Fruit fly (Drosophila melanogaster) whole organism, wandering third instar larva: ENCODE results near the gene CG31221.

Source experiments
- Abd-B ChIP-seq: fragments of >200 bp; optimal IDR thresholded peaks from 2 replicates; lab custom pipeline; 2017; ENCODE audit warnings: missing biosample characterization, missing genetic modification characterization
- CG32264 ChIP-seq: fragments of 200-800 bp; sonication (Bioruptor generic); optimal IDR thresholded peaks from 2 replicates; lab custom pipeline; 2016; ENCODE audit warnings: missing biosample characterization, missing genetic modification characterization
- CG9705 ChIP-seq: fragments of 200-800 bp; sonication (Bioruptor generic); optimal IDR thresholded peaks from 2 replicates; lab custom pipeline; 2018; ENCODE audit warnings: missing biosample characterization, mild to moderate bottlenecking, missing genetic modification characterization
- CrebA ChIP-seq: fragments of 200-800 bp; sonication (Bioruptor generic); optimal IDR thresholded peaks from 2 replicates; lab custom pipeline; 2016; ENCODE audit warnings: missing biosample characterization, mild to moderate bottlenecking, missing genetic modification characterization, borderline replicate concordance
- Dfd ChIP-seq: fragments of >200 bp; optimal IDR thresholded peaks from 2 replicates; lab custom pipeline; 2017; ENCODE audit warnings: missing biosample characterization, missing genetic modification characterization
- Dif ChIP-seq: fragments of 200-275, 200-300 bp; sonication (Bioruptor generic); optimal IDR thresholded peaks from 2 replicates; lab custom pipeline; 2018; ENCODE audit warnings: missing biosample characterization, missing genetic modification characterization; ENCODE audit not compliant: partially characterized antibody
- GATAd ChIP-seq: sonication (Bioruptor generic); optimal IDR thresholded peaks from 2 replicates; lab custom pipeline; 2016; ENCODE audit warnings: missing biosample characterization, missing genetic modification characterization
- HLH106 ChIP-seq: fragments of 200-800 bp; optimal IDR thresholded peaks from 3 replicates; lab custom pipeline; 2019; ENCODE audit warnings: missing biosample characterization, mild to moderate bottlenecking, missing genetic modification characterization, moderate library complexity
- Hnf4 ChIP-seq: fragments of 200-800 bp; sonication (Bioruptor generic); optimal IDR thresholded peaks from 2 replicates; lab custom pipeline; 2016; ENCODE audit warnings: missing biosample characterization, mild to moderate bottlenecking, missing genetic modification characterization
- Hr78 ChIP-seq: fragments of >200 bp; optimal IDR thresholded peaks from 2 replicates; lab custom pipeline; 2017; ENCODE audit warnings: missing biosample characterization, missing genetic modification characterization
- Hr83 ChIP-seq: fragments of 200-300 bp; sonication (Bioruptor generic); optimal IDR thresholded peaks from 2 replicates; lab custom pipeline; 2016; ENCODE audit warnings: missing biosample characterization, mild to moderate bottlenecking, missing genetic modification characterization, moderate library complexity; ENCODE audit not compliant: poor library complexity, severe bottlenecking
- Jra ChIP-seq: sonication (Bioruptor generic); optimal IDR thresholded peaks from 2 replicates; lab custom pipeline; 2016; ENCODE audit warnings: missing biosample characterization, missing genetic modification characterization
- Mio ChIP-seq: sonication (Bioruptor generic); optimal IDR thresholded peaks from 2 replicates; lab custom pipeline; 2016; ENCODE audit warnings: missing biosample characterization, missing genetic modification characterization
- Myc ChIP-seq: fragments of >200 bp; optimal IDR thresholded peaks from 2 replicates; lab custom pipeline; 2017
- N ChIP-seq: fragments of >200 bp; optimal IDR thresholded peaks from 2 replicates; lab custom pipeline; 2018; ENCODE audit warnings: missing biosample characterization, missing external identifiers, missing genetic modification characterization
- OdsH ChIP-seq: fragments of 200-800 bp; sonication (Bioruptor generic); optimal IDR thresholded peaks from 2 replicates; lab custom pipeline; 2016; ENCODE audit warnings: missing biosample characterization, mild to moderate bottlenecking, missing genetic modification characterization
- Rel ChIP-seq, 2 experiments: fragments of 200-800 bp; sonication (Bioruptor generic) in 1 of 2; optimal IDR thresholded peaks; 2 replicates in 1 of 2; 3 replicates in 1 of 2; lab custom pipeline; 2016 to 2019; ENCODE audit warnings: mild to moderate bottlenecking in 2 of 2, missing biosample characterization in 2 of 2, missing genetic modification characterization in 2 of 2, moderate library complexity in 1 of 2
- Sp1 ChIP-seq: fragments of 200-800 bp; sonication (Bioruptor generic); optimal IDR thresholded peaks from 3 replicates; lab custom pipeline; 2019; ENCODE audit warnings: missing biosample characterization, mild to moderate bottlenecking, missing genetic modification characterization, moderate library complexity
- Vsx2 ChIP-seq: fragments of 200-300, 225-300 bp; sonication (Bioruptor generic); optimal IDR thresholded peaks from 2 replicates; lab custom pipeline; 2018; ENCODE audit warnings: missing biosample characterization, missing genetic modification characterization; ENCODE audit not compliant: partially characterized antibody
- br ChIP-seq: fragments of 200-800 bp; sonication (Bioruptor generic); optimal IDR thresholded peaks from 2 replicates; lab custom pipeline; 2016; ENCODE audit warnings: missing biosample characterization, missing genetic modification characterization
- brk ChIP-seq: fragments of 200-800 bp; sonication (Bioruptor generic); optimal IDR thresholded peaks from 2 replicates; lab custom pipeline; 2016; ENCODE audit warnings: missing biosample characterization, mild to moderate bottlenecking, missing genetic modification characterization
- dl ChIP-seq, 2 experiments: fragments of 175-275, 200-275 bp in 1 of 2; fragments of 200-275 bp in 1 of 2; sonication (Bioruptor generic); optimal IDR thresholded peaks; lab custom pipeline; 2018; ENCODE audit warnings: mild to moderate bottlenecking in 2 of 2, missing biosample characterization in 2 of 2, missing genetic modification characterization in 2 of 2, moderate library complexity in 2 of 2; ENCODE audit not compliant: partially characterized antibody in 2 of 2, insufficient read depth in 1 of 2
- dmrt93B ChIP-seq: fragments of 200-800 bp; sonication (Bioruptor generic); optimal IDR thresholded peaks from 2 replicates; lab custom pipeline; 2018; ENCODE audit warnings: missing biosample characterization, mild to moderate bottlenecking, missing genetic modification characterization
- dsf ChIP-seq: sonication (Bioruptor generic); optimal IDR thresholded peaks from 2 replicates; lab custom pipeline; 2016; ENCODE audit warnings: missing biosample characterization, missing genetic modification characterization, borderline replicate concordance
- ey ChIP-seq: fragments of 200-800 bp; sonication (Bioruptor generic); optimal IDR thresholded peaks from 2 replicates; lab custom pipeline; 2016; ENCODE audit warnings: missing biosample characterization, missing genetic modification characterization
- foxo ChIP-seq, 2 experiments: fragments of 200-800 bp; sonication (Bioruptor generic); optimal IDR thresholded peaks; 2 replicates in 1 of 2; 3 replicates in 1 of 2; lab custom pipeline; 2016 to 2017; ENCODE audit warnings: missing biosample characterization in 2 of 2, missing genetic modification characterization in 2 of 2
- fru ChIP-seq: fragments of 200-800 bp; sonication (Bioruptor generic); optimal IDR thresholded peaks from 3 replicates; lab custom pipeline; 2016; ENCODE audit warnings: missing biosample characterization, mild to moderate bottlenecking, missing genetic modification characterization
- h ChIP-seq: fragments of 200-800 bp; sonication (Bioruptor generic); optimal IDR thresholded peaks from 3 replicates; lab custom pipeline; 2016; ENCODE audit warnings: missing biosample characterization, mild to moderate bottlenecking, missing genetic modification characterization
- jim ChIP-seq: fragments of 175-275, 200-325 bp; sonication (Bioruptor generic); optimal IDR thresholded peaks from 2 replicates; lab custom pipeline; 2016; ENCODE audit warnings: missing biosample characterization, mild to moderate bottlenecking, missing genetic modification characterization
- lola ChIP-seq: fragments of >200 bp; optimal IDR thresholded peaks from 2 replicates; lab custom pipeline; 2017; ENCODE audit warnings: missing biosample characterization, missing genetic modification characterization
- pan ChIP-seq: fragments of >200 bp; optimal IDR thresholded peaks from 2 replicates; lab custom pipeline; 2017
- psq ChIP-seq: fragments of 200-800 bp; sonication (Bioruptor generic); optimal IDR thresholded peaks from 3 replicates; lab custom pipeline; 2017; ENCODE audit warnings: missing biosample characterization, mild to moderate bottlenecking, missing genetic modification characterization, moderate library complexity
- rgr ChIP-seq: fragments of 200-800 bp; sonication (Bioruptor generic); optimal IDR thresholded peaks from 3 replicates; lab custom pipeline; 2016; ENCODE audit warnings: missing biosample characterization, mild to moderate bottlenecking, missing genetic modification characterization
- sage ChIP-seq: fragments of 200-800 bp; sonication (Bioruptor generic); optimal IDR thresholded peaks from 2 replicates; lab custom pipeline; 2016; ENCODE audit warnings: missing biosample characterization, mild to moderate bottlenecking, missing genetic modification characterization
- sv ChIP-seq: fragments of 200-800 bp; sonication (Bioruptor generic); optimal IDR thresholded peaks from 3 replicates; lab custom pipeline; 2016; ENCODE audit warnings: missing biosample characterization, missing genetic modification characterization
- tai ChIP-seq: sonication (Bioruptor generic); optimal IDR thresholded peaks from 2 replicates; lab custom pipeline; 2016; ENCODE audit warnings: missing biosample characterization, missing genetic modification characterization
- usp ChIP-seq: fragments of >200 bp; optimal IDR thresholded peaks from 2 replicates; lab custom pipeline; 2017; ENCODE audit warnings: missing biosample characterization, missing genetic modification characterization
- woc ChIP-seq: sonication (Bioruptor generic); optimal IDR thresholded peaks from 2 replicates; lab custom pipeline; 2016; ENCODE audit warnings: missing biosample characterization, mild to moderate bottlenecking, missing genetic modification characterization

Gene CG31221

dm6 chr3R:19460409-19461217 is 48.1 kb downstream of the CG31221 start, which contains the start of gene Dys (continued):
- TF ChIP-seq h (GFP tag; lab: Kevin White, UChicago), result peak; percentile 95
- TF ChIP-seq CrebA (GFP tag; lab: Kevin White, UChicago), result peak; percentile 42
- peak; percentile 92 for TF ChIP-seq ey (GFP tag; lab: Kevin White, UChicago)

dm6 chr3R:19461218-19461526 is 48.7 kb downstream of the CG31221 start:
- TF ChIP-seq dsf, result no peak
- TF ChIP-seq h (GFP tag; lab: Kevin White, UChicago), result no peak
- no peak for TF ChIP-seq Vsx2 (GFP tag; lab: Kevin White, UChicago)
- no peak for TF ChIP-seq Myc (lab: Kevin White, UChicago)
- TF ChIP-seq Abd-B, result no peak
- no peak for TF ChIP-seq Dif
- no peak for TF ChIP-seq sv (GFP tag; lab: Kevin White, UChicago)
- TF ChIP-seq ey (GFP tag; lab: Kevin White, UChicago), result no peak
- TF ChIP-seq br (GFP tag; lab: Kevin White, UChicago), result no peak
- TF ChIP-seq Mio (GFP tag; lab: Kevin White, UChicago), result no peak

- no peak for TF ChIP-seq h (GFP tag; lab: Kevin White, UChicago)
- no peak for TF ChIP-seq HLH106 (tag; lab: Kevin White, UChicago)
- TF ChIP-seq fru (GFP tag; lab: Kevin White, UChicago), result no peak
- TF ChIP-seq psq (GFP tag; lab: Kevin White, UChicago), result no peak
- no peak for TF ChIP-seq CG32264 (GFP tag; lab: Kevin White, UChicago)
- TF ChIP-seq Dif, result peak; percentile 86
- TF ChIP-seq N, result no peak
- TF ChIP-seq brk (GFP tag; lab: Kevin White, UChicago), result peak; percentile 26
- no peak for TF ChIP-seq woc (GFP tag; lab: Kevin White, UChicago)
- no peak for TF ChIP-seq GATAd (GFP tag; lab: Kevin White, UChicago)
- TF ChIP-seq Sp1 (GFP tag; lab: Kevin White, UChicago), result no peak
- TF ChIP-seq pan (lab: Kevin White, UChicago), result no peak
- no peak for TF ChIP-seq sv (GFP tag; lab: Kevin White, UChicago)
- TF ChIP-seq tai, result no peak
- TF ChIP-seq CG9705 (GFP tag; lab: Kevin White, UChicago), result no peak
- TF ChIP-seq jim (GFP tag; lab: Kevin White, UChicago), result no peak
- TF ChIP-seq OdsH (GFP tag; lab: Kevin White, UChicago), result no peak
- TF ChIP-seq Hnf4 (GFP tag; lab: Kevin White, UChicago), result no peak
- no peak for TF ChIP-seq Hr78 (GFP tag; lab: Kevin White, UChicago)
- TF ChIP-seq Vsx2 (GFP tag; lab: Kevin White, UChicago), result peak; percentile 66
- TF ChIP-seq lola (GFP tag; lab: Kevin White, UChicago), result no peak
- TF ChIP-seq dl (GFP tag; optimal IDR thresholded peaks at IDR 0.05; lab: Kevin White, UChicago; ENCODE audit: insufficient read depth in 1 of 2, partially characterized antibody in 2 of 2), result peak; percentile 25 to 62
- TF ChIP-seq dmrt93B, result no peak
- no peak for TF ChIP-seq rgr (GFP tag; lab: Kevin White, UChicago)
- peak; percentile 53 for TF ChIP-seq Hr83
- peak; percentile 49 for TF ChIP-seq sage (GFP tag; lab: Kevin White, UChicago)
- no peak for TF ChIP-seq usp
- no peak for TF ChIP-seq Jra (GFP tag; lab: Kevin White, UChicago)
- no peak for TF ChIP-seq CrebA (GFP tag; lab: Kevin White, UChicago)
- TF ChIP-seq dsf, result no peak
- TF ChIP-seq br (GFP tag; lab: Kevin White, UChicago), result no peak
- TF ChIP-seq Abd-B, result no peak
- no peak for TF ChIP-seq ey (GFP tag; lab: Kevin White, UChicago)
- TF ChIP-seq Mio (GFP tag; lab: Kevin White, UChicago), result no peak
- no peak for TF ChIP-seq Myc (lab: Kevin White, UChicago)
- TF ChIP-seq Rel (GFP tag; optimal IDR thresholded peaks at IDR 0.05; lab: Kevin White, UChicago), result no peak
- TF ChIP-seq Rel (tag; optimal IDR thresholded peaks at IDR 0.05; lab: Kevin White, UChicago), result no peak
- no peak for TF ChIP-seq foxo (GFP tag; optimal IDR thresholded peaks at IDR 0.05; lab: Kevin White, UChicago)
- TF ChIP-seq Dfd (GFP tag; lab: Kevin White, UChicago), result no peak
Measured at dm6 chr3R:19463016-19463664, 50.7 kb downstream of the CG31221 start, which contains the start of gene Scsalpha2. TSS of gene Scsalpha2 (minus strand) at chr3R:19463066.
